Worm (Caenorhabditis elegans) whole organism, L3 larva: ENCODE data around the gene C30G12.4.

Source experiments
- aly-2 ChIP-seq: fragments of 150-350 bp; optimal IDR thresholded peaks from 2 replicates; lab custom pipeline; 2014; ENCODE audit warnings: missing biosample characterization, missing genetic modification characterization
- ama-1 ChIP-seq: fragments of 150-350 bp; optimal IDR thresholded peaks from 2 replicates; lab custom pipeline; 2018
- ceh-28 ChIP-seq: fragments of 150-350 bp; optimal IDR thresholded peaks from 2 replicates; lab custom pipeline; 2014; ENCODE audit warnings: missing biosample characterization, missing genetic modification reagents, missing genetic modification characterization
- daf-12 ChIP-seq: fragments of 150-350 bp; optimal IDR thresholded peaks from 2 replicates; lab custom pipeline; 2014; ENCODE audit warnings: missing biosample characterization, missing genetic modification reagents, missing genetic modification characterization
- egl-27 ChIP-seq: sonication (generic microtip); optimal IDR thresholded peaks from 4 replicates; lab custom pipeline; 2017; ENCODE audit warnings: missing biosample characterization, missing genetic modification reagents, missing genetic modification characterization
- egl-5 ChIP-seq: fragments of 150-350 bp; optimal IDR thresholded peaks from 2 replicates; lab custom pipeline; 2017; ENCODE audit warnings: missing biosample characterization, missing genetic modification reagents, missing genetic modification characterization, inconsistent platforms
- elt-1 ChIP-seq: fragments of 150-350 bp; optimal IDR thresholded peaks from 2 replicates; lab custom pipeline; 2014; ENCODE audit warnings: missing biosample characterization, missing genetic modification characterization
- elt-2 ChIP-seq: sonication (generic microtip); optimal IDR thresholded peaks from 2 replicates; lab custom pipeline; 2016; ENCODE audit warnings: missing genetic modification reagents, mild to moderate bottlenecking, missing genetic modification characterization, missing compliant biosample characterization
- fos-1 ChIP-seq: fragments of 150-350 bp; optimal IDR thresholded peaks from 2 replicates; lab custom pipeline; 2014; ENCODE audit warnings: missing biosample characterization, missing genetic modification characterization
- jun-1 ChIP-seq: fragments of 150-350 bp; optimal IDR thresholded peaks from 2 replicates; lab custom pipeline; 2014; ENCODE audit warnings: missing biosample characterization, missing genetic modification reagents, missing genetic modification characterization
- lsy-12 ChIP-seq: sonication (generic microtip); optimal IDR thresholded peaks from 2 replicates; lab custom pipeline; 2016; ENCODE audit warnings: mild to moderate bottlenecking, missing genetic modification characterization, missing compliant biosample characterization
- nfya-1 ChIP-seq: sonication (generic microtip); optimal IDR thresholded peaks from 2 replicates; lab custom pipeline; 2017; ENCODE audit warnings: missing genetic modification characterization, mild to moderate bottlenecking, missing compliant biosample characterization, antibody characterized with exemption, moderate library complexity; ENCODE audit not compliant: insufficient read depth
- nhr-11 ChIP-seq: fragments of 150-350 bp; optimal IDR thresholded peaks from 2 replicates; lab custom pipeline; 2014; ENCODE audit warnings: missing biosample characterization, missing genetic modification characterization
- nhr-12 ChIP-seq: fragments of 150-350 bp; optimal IDR thresholded peaks from 2 replicates; lab custom pipeline; 2014; ENCODE audit warnings: missing biosample characterization, missing genetic modification characterization
- nhr-237 ChIP-seq: fragments of 150-350 bp; optimal IDR thresholded peaks from 2 replicates; lab custom pipeline; 2014; ENCODE audit warnings: missing biosample characterization, missing genetic modification characterization
- nhr-25 ChIP-seq: sonication (generic microtip); optimal IDR thresholded peaks from 2 replicates; lab custom pipeline; 2017; ENCODE audit warnings: missing biosample characterization, missing genetic modification characterization
- nhr-43 ChIP-seq: sonication (generic microtip); optimal IDR thresholded peaks from 2 replicates; lab custom pipeline; 2016; ENCODE audit warnings: mild to moderate bottlenecking, missing genetic modification characterization, missing compliant biosample characterization; ENCODE audit not compliant: poor library complexity, severe bottlenecking
- nhr-67 ChIP-seq: fragments of 150-350 bp; optimal IDR thresholded peaks from 2 replicates; lab custom pipeline; 2014; ENCODE audit warnings: missing biosample characterization, missing genetic modification characterization
- pha-4 ChIP-seq: fragments of 150-350 bp; optimal IDR thresholded peaks from 2 replicates; lab custom pipeline; 2014; ENCODE audit warnings: missing biosample characterization, missing genetic modification reagents, missing genetic modification characterization
- pqm-1 ChIP-seq: fragments of 150-350 bp; optimal IDR thresholded peaks from 2 replicates; lab custom pipeline; 2017; ENCODE audit warnings: missing biosample characterization, missing genetic modification characterization, inconsistent platforms
- sea-2 ChIP-seq: fragments of 150-350 bp; sonication (generic microtip); optimal IDR thresholded peaks from 4 replicates; lab custom pipeline; 2014; ENCODE audit warnings: missing biosample characterization, missing genetic modification reagents, missing genetic modification characterization
- snpc-4 ChIP-seq: fragments of 150-350 bp; optimal IDR thresholded peaks from 2 replicates; lab custom pipeline; 2014; ENCODE audit warnings: missing biosample characterization, missing genetic modification characterization
- tbx-2 ChIP-seq: sonication (generic microtip); optimal IDR thresholded peaks from 2 replicates; lab custom pipeline; 2016; ENCODE audit warnings: mild to moderate bottlenecking, missing genetic modification characterization, missing compliant biosample characterization
- unc-62 ChIP-seq: fragments of 150-350 bp; sonication (generic microtip); optimal IDR thresholded peaks from 4 replicates; lab custom pipeline; 2014; ENCODE audit warnings: missing biosample characterization, missing genetic modification reagents, missing genetic modification characterization

Gene C30G12.4

ce11 chrII:7230684-7231083 lies 31.3 kb upstream of the C30G12.4 start:
- TF ChIP-seq ama-1 (lab: Kevin White, UChicago) = peak; percentile 58
- no peak for TF ChIP-seq daf-12 (tag; lab: Kevin White, UChicago)
- peak; percentile 29 for TF ChIP-seq nhr-43
- peak; percentile 44 for TF ChIP-seq tbx-2
- no peak for TF ChIP-seq unc-62 (GFP tag; lab: Kevin White, UChicago)

ce11 chrII:7231951-7232350 lies 30.0 kb upstream of the C30G12.4 start:
- TF ChIP-seq nhr-67 (tag; lab: Kevin White, UChicago) = no peak
- TF ChIP-seq nhr-11 (tag; lab: Kevin White, UChicago) = no peak
- peak; percentile 67 for TF ChIP-seq snpc-4 (tag; lab: Kevin White, UChicago)
- TF ChIP-seq fos-1 = no peak

ce11 chrII:7232517-7232916 lies 29.4 kb upstream of the C30G12.4 start, which contains the start of gene ctsa-3.1:
Gene ctsa-3.1 (plus strand): TSS chrII:7232853.
- TF ChIP-seq elt-2 = peak; percentile 79
- peak; percentile 6 for TF ChIP-seq pha-4 (tag; lab: Kevin White, UChicago)
- TF ChIP-seq pqm-1 (tag; lab: Kevin White, UChicago) = peak; percentile 75
- no peak for TF ChIP-seq nhr-237 (tag; lab: Kevin White, UChicago)

- TF ChIP-seq elt-2 (peak; percentile 62), aly-2 (tag; lab: Kevin White, UChicago) (no peak), pha-4 (tag; lab: Kevin White, UChicago) (peak; percentile 11), nhr-12 (tag; lab: Kevin White, UChicago) (no peak), jun-1 (no peak), pqm-1 (tag; lab: Kevin White, UChicago) (peak; percentile 26), ama-1 (lab: Kevin White, UChicago) (no peak)
Observed at ce11 chrII:7233274-7233673, 28.7 kb upstream of the C30G12.4 start.

ce11 chrII:7236937-7237336 lies 25.0 kb upstream of the C30G12.4 start:
- TF ChIP-seq sea-2 (GFP tag; lab: Kevin White, UChicago) = no peak
- TF ChIP-seq elt-1 = no peak
- peak; percentile 21 for TF ChIP-seq pqm-1 (tag; lab: Kevin White, UChicago)
- TF ChIP-seq elt-2 = peak; percentile 58
- TF ChIP-seq, all 47 proteins: peak for 2

- TF ChIP-seq egl-27 (tag; lab: Kevin White, UChicago) = no peak
- TF ChIP-seq nhr-25 (tag; lab: Kevin White, UChicago) = no peak
- peak; percentile 83 for TF ChIP-seq pha-4 (tag; lab: Kevin White, UChicago)
- TF ChIP-seq pqm-1 (tag; lab: Kevin White, UChicago) = peak; percentile 93
- no peak for TF ChIP-seq nfya-1 (tag; lab: Kevin White, UChicago)
- peak; percentile 49 for TF ChIP-seq jun-1
- TF ChIP-seq elt-2 = peak; percentile 92
- TF ChIP-seq sea-2 (GFP tag; lab: Kevin White, UChicago) = no peak
- no peak for TF ChIP-seq ceh-28 (tag; lab: Kevin White, UChicago)
- peak; percentile 33 for TF ChIP-seq ama-1 (lab: Kevin White, UChicago)
Observed at ce11 chrII:7238248-7238647, 23.7 kb upstream of the C30G12.4 start, which contains the start of gene aqp-1. Gene aqp-1 (minus strand): TSS chrII:7238349.

ce11 chrII:7238791-7239190 lies 23.2 kb upstream of the C30G12.4 start:
- TF ChIP-seq jun-1 (no peak), elt-1 (peak; percentile 77)

ce11 chrII:7239705-7240104 lies 22.2 kb upstream of the C30G12.4 start:
- TF ChIP-seq egl-5 (no peak), nhr-43 (no peak), fos-1 (no peak), nhr-25 (tag; lab: Kevin White, UChicago) (peak; percentile 66), elt-2 (no peak)

- no peak for TF ChIP-seq elt-1
- peak; percentile 30 for TF ChIP-seq nhr-25 (tag; lab: Kevin White, UChicago)
- TF ChIP-seq lsy-12 (tag; lab: Kevin White, UChicago) = no peak
Observed at ce11 chrII:7242754-7243153, 19.2 kb upstream of the C30G12.4 start.
